Fruit fly (Drosophila melanogaster): ENCODE measurements around the gene CG43084.
A peak's percentile ranks its signal among the peaks of the same experiment; 100 is the strongest.

Gene CG43084

dm6 chr3L:15619626-15620247 lies 30.9 kb upstream of the CG43084 start, which contains the start of gene Phs (continued):
- no peak for TF ChIP-seq tna (GFP tag; IDR thresholded peaks at IDR 0.05; ENCODE audit: partially characterized antibody)
- peak; percentile 51 for TF ChIP-seq CG2712 (tag; optimal IDR thresholded peaks at IDR 0.05)
- TF ChIP-seq dimm (GFP tag; IDR thresholded peaks at IDR 0.05): 0 out of 2 replicates have a peak, but pooled peaks have one; percentile 24
- peak; percentile 91 for TF ChIP-seq CHES-1-like (GFP tag; optimal IDR thresholded peaks at IDR 0.05)
- peak; percentile 50 for TF ChIP-seq CG12391 (tag; optimal IDR thresholded peaks at IDR 0.05)
- no peak for TF ChIP-seq tll (GFP tag; optimal IDR thresholded peaks at IDR 0.05)
- TF ChIP-seq CG12219 (GFP tag; optimal IDR thresholded peaks at IDR 0.05): no peak
- no peak for TF ChIP-seq vnd (GFP tag; IDR thresholded peaks at IDR 0.05; ENCODE audit: partially characterized antibody)
- peak; percentile 51 for TF ChIP-seq CG4328 (GFP tag; optimal IDR thresholded peaks at IDR 0.05)
- TF ChIP-seq H15 (GFP tag; IDR thresholded peaks at IDR 0.05): peak; percentile 82
- TF ChIP-seq Optix (GFP tag; IDR thresholded peaks at IDR 0.05): peak; percentile 49; the same call in 1 of the 3 replicates
- TF ChIP-seq chm (GFP tag; IDR thresholded peaks at IDR 0.05): peak; percentile 93
- TF ChIP-seq odd (GFP tag; optimal IDR thresholded peaks at IDR 0.05): no peak
- TF ChIP-seq CG9215 (GFP tag; IDR thresholded peaks at IDR 0.05): peak; percentile 74
- peak; percentile 4 to 91 for TF ChIP-seq Hr51 (GFP tag; optimal IDR thresholded peaks at IDR 0.05)
- peak; percentile 98 for TF ChIP-seq Dp (GFP tag; optimal IDR thresholded peaks at IDR 0.05)
- TF ChIP-seq Camta (GFP tag; optimal IDR thresholded peaks at IDR 0.05): peak; percentile 78
- TF ChIP-seq chif (GFP tag; optimal IDR thresholded peaks at IDR 0.05): peak; percentile 72 to 87
- TF ChIP-seq maf-S (GFP tag; optimal IDR thresholded peaks at IDR 0.05): peak; percentile 87
- TF ChIP-seq fu2 (GFP tag; optimal IDR thresholded peaks at IDR 0.05): peak; percentile 84
- TF ChIP-seq Pdp1 (GFP tag; optimal IDR thresholded peaks at IDR 0.05): peak; percentile 69 to 87
- peak; percentile 75 for TF ChIP-seq CG15514 (GFP tag; optimal IDR thresholded peaks at IDR 0.05)
- TF ChIP-seq HLHmδ (GFP tag; optimal IDR thresholded peaks at IDR 0.05): peak; percentile 32
- TF ChIP-seq oc (tag; optimal IDR thresholded peaks at IDR 0.05): peak; percentile 23
- TF ChIP-seq jigr1 (GFP tag; IDR thresholded peaks at IDR 0.05): no peak
- TF ChIP-seq trh (GFP tag; optimal IDR thresholded peaks at IDR 0.05): peak; percentile 52
- TF ChIP-seq Abd-B (GFP tag; optimal IDR thresholded peaks at IDR 0.05): no peak
- no peak for TF ChIP-seq usp (GFP tag; optimal IDR thresholded peaks at IDR 0.05)
- TF ChIP-seq CG17361 (GFP tag; IDR thresholded peaks at IDR 0.05): peak; percentile 50; the same call in 1 of the 3 replicates
- peak; percentile 8; the same call in 1 of the 2 replicates for TF ChIP-seq Poxn (GFP tag; IDR thresholded peaks at IDR 0.05)
- no peak; the same call in 1 of the 2 replicates for TF ChIP-seq ro (GFP tag; IDR thresholded peaks at IDR 0.05)
- TF ChIP-seq CG16863 (GFP tag; optimal IDR thresholded peaks at IDR 0.05): peak; percentile 80
- peak; percentile 62 for TF ChIP-seq Jarid2 (GFP tag; optimal IDR thresholded peaks at IDR 0.05)
- TF ChIP-seq Mes4 (GFP tag; optimal IDR thresholded peaks at IDR 0.05): peak; percentile 72
- peak; percentile 64 for TF ChIP-seq CG1233 (GFP tag; optimal IDR thresholded peaks at IDR 0.05)
- TF ChIP-seq Blimp-1 (GFP tag; optimal IDR thresholded peaks at IDR 0.05): peak; percentile 49
- no peak for TF ChIP-seq CG1832 (GFP tag; optimal IDR thresholded peaks at IDR 0.05)
- TF ChIP-seq CG8089 (GFP tag; optimal IDR thresholded peaks at IDR 0.05): peak; percentile 76
- TF ChIP-seq CG12659 (GFP tag; optimal IDR thresholded peaks at IDR 0.05): peak; percentile 83
- TF ChIP-seq CG4360 (GFP tag; IDR thresholded peaks at IDR 0.05): no peak
- TF ChIP-seq Lpt (GFP tag; optimal IDR thresholded peaks at IDR 0.05): no peak
- no peak for TF ChIP-seq Kr (GFP tag; optimal IDR thresholded peaks at IDR 0.05)
- TF ChIP-seq Side (GFP tag; optimal IDR thresholded peaks at IDR 0.05): peak; percentile 90
- TF ChIP-seq cg (GFP tag; optimal IDR thresholded peaks at IDR 0.05): peak; percentile 98
- peak; percentile 59 for TF ChIP-seq Sry-δ (GFP tag; optimal IDR thresholded peaks at IDR 0.05)
- TF ChIP-seq Atf-2 (GFP tag; optimal IDR thresholded peaks at IDR 0.05): peak; percentile 73
- TF ChIP-seq pita (GFP tag; optimal IDR thresholded peaks at IDR 0.05): no peak
- peak; percentile 64 for TF ChIP-seq CG11723 (GFP tag; optimal IDR thresholded peaks at IDR 0.05)
- TF ChIP-seq her (GFP tag; optimal IDR thresholded peaks at IDR 0.05): peak; percentile 90

Measured in whole organism, embryonic.